Fruit fly (Drosophila melanogaster): ENCODE measurements around the gene CG9536.

dm6 chr2L:6426329-6426728 lies 50.4 kb downstream of the CG9536 start:
- TF ChIP-seq dl (GFP tag; optimal IDR thresholded peaks at IDR 0.05; ENCODE audit: insufficient read depth in 1 of 2, partially characterized antibody in 2 of 2) (no peak), ey (GFP tag; optimal IDR thresholded peaks at IDR 0.05) (no peak)
